Worm (Caenorhabditis elegans): Measurements from ENCODE around the gene Y69A2AR.50.

DNA sequence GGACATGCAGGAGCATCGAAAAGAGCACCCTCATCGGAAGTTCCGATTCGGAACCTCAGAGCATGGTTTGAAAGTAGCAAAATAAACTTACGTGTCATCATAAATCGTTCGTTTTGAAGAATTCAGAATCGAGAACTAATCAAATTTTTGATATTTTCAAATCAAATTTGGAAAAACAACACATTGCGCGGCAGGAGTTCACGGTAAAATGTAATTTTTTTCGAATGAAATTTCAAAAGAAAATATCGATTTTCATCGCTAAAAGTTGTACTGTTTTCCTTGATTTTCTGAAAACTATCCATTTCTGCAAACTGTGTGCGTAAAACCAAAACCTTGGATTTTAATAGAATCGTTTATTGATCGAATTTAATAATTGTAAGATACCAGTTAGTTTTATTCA, 1.8 kb downstream of the Y69A2AR.50 start, which contains the start of gene Y69A2AR.24:
- TF ChIP-seq hlh-1 (tag; optimal IDR thresholded peaks at IDR 0.05) (no peak), ztf-11 (tag; optimal IDR thresholded peaks at IDR 0.05) (no peak), ces-1 (GFP tag; optimal IDR thresholded peaks at IDR 0.05) (no peak), nhr-28 (tag; optimal IDR thresholded peaks at IDR 0.05) (no peak), nhr-12 (tag; optimal IDR thresholded peaks at IDR 0.05) (no peak), bed-3 (GFP tag; optimal IDR thresholded peaks at IDR 0.05) (no peak), snpc-4 (tag; optimal IDR thresholded peaks at IDR 0.05) (no peak), ceh-43 (GFP tag; optimal IDR thresholded peaks at IDR 0.05) (no peak), unc-120 (tag; optimal IDR thresholded peaks at IDR 0.05; ENCODE audit: poor library complexity, severe bottlenecking) (no peak), flh-1 (GFP tag; optimal IDR thresholded peaks at IDR 0.05) (no peak), unc-62 (GFP tag; optimal IDR thresholded peaks at IDR 0.05) (no peak), mep-1 (tag; optimal IDR thresholded peaks at IDR 0.05) (no peak), nhr-76 (tag; optimal IDR thresholded peaks at IDR 0.05) (no peak), mab-5 (tag; optimal IDR thresholded peaks at IDR 0.05) (no peak)

Data from whole organism, mixed stage, embryonic.